Worm (Caenorhabditis elegans): ENCODE results near the gene nhr-127.
A peak's percentile ranks its signal among the peaks of the same experiment; 100 is the strongest.

The nhr-127 gene

ce11 chrV:16308343-16308742 lies 48.6 kb downstream of the nhr-127 start:
- TF ChIP-seq tbx-8 (GFP tag; optimal IDR thresholded peaks at IDR 0.05): no peak
- TF ChIP-seq ztf-11 (tag; optimal IDR thresholded peaks at IDR 0.05): no peak
- TF ChIP-seq snpc-4 (tag; optimal IDR thresholded peaks at IDR 0.05): no peak
- TF ChIP-seq mab-5 (tag; optimal IDR thresholded peaks at IDR 0.05): no peak
- TF ChIP-seq hlh-1 (tag; optimal IDR thresholded peaks at IDR 0.05): no peak
- no peak for TF ChIP-seq lin-32 (GFP tag; optimal IDR thresholded peaks at IDR 0.05)
- TF ChIP-seq ham-2 (GFP tag; optimal IDR thresholded peaks at IDR 0.05): no peak

ce11 chrV:16309523-16309922 lies 49.7 kb downstream of the nhr-127 start, which contains the start of gene oac-7:
TSS of gene oac-7 (plus strand) at chrV:16309805.
- no peak for TF ChIP-seq M03D4.4 (tag; optimal IDR thresholded peaks at IDR 0.05)
- no peak for TF ChIP-seq ceh-43 (GFP tag; optimal IDR thresholded peaks at IDR 0.05)
- TF ChIP-seq nhr-76 (tag; optimal IDR thresholded peaks at IDR 0.05): no peak
- no peak for TF ChIP-seq lin-32 (GFP tag; optimal IDR thresholded peaks at IDR 0.05)
- peak; percentile 74 for TF ChIP-seq zip-8 (tag; optimal IDR thresholded peaks at IDR 0.05)
- TF ChIP-seq mab-5 (tag; optimal IDR thresholded peaks at IDR 0.05): no peak
- TF ChIP-seq ceh-83 (GFP tag; optimal IDR thresholded peaks at IDR 0.05): no peak
- TF ChIP-seq nhr-28 (tag; optimal IDR thresholded peaks at IDR 0.05): peak; percentile 12
- no peak for TF ChIP-seq elt-3 (tag; optimal IDR thresholded peaks at IDR 0.05)
- no peak for TF ChIP-seq ham-2 (GFP tag; optimal IDR thresholded peaks at IDR 0.05)
- TF ChIP-seq tbx-8 (GFP tag; optimal IDR thresholded peaks at IDR 0.05): no peak
- TF ChIP-seq unc-62 (GFP tag; optimal IDR thresholded peaks at IDR 0.05): no peak
- TF ChIP-seq blmp-1 (tag; optimal IDR thresholded peaks at IDR 0.05): no peak
- TF ChIP-seq sptf-1 (tag; optimal IDR thresholded peaks at IDR 0.05): no peak
- no peak for TF ChIP-seq flh-1 (GFP tag; optimal IDR thresholded peaks at IDR 0.05)
